Fruit fly (Drosophila melanogaster): ENCODE measurements around the gene CG2218.

The CG2218 gene

dm6 chr3R:30423695-30424094 is 4.4 kb downstream of the CG2218 start, which contains the start of the genes CG15535 and mRpS18C (continued):
- TF ChIP-seq CG12942 (GFP tag; optimal IDR thresholded peaks at IDR 0.05), result no peak
- TF ChIP-seq CG4707 (GFP tag; optimal IDR thresholded peaks at IDR 0.05), result no peak
- TF ChIP-seq fd3F (GFP tag; optimal IDR thresholded peaks at IDR 0.05), result no peak
- TF ChIP-seq Ada2b (GFP tag; IDR thresholded peaks at IDR 0.05), result no peak
- no peak for TF ChIP-seq GATAe (GFP tag; conservative IDR thresholded peaks at IDR 0.05)
- peak; percentile 22 for TF ChIP-seq sug (tag; optimal IDR thresholded peaks at IDR 0.05)
- TF ChIP-seq ac (GFP tag; optimal IDR thresholded peaks at IDR 0.05), result no peak
- TF ChIP-seq Dip2 (GFP tag; IDR thresholded peaks at IDR 0.05), result no peak
- no peak for TF ChIP-seq ro (GFP tag; IDR thresholded peaks at IDR 0.05)
- no peak for TF ChIP-seq odd (GFP tag; optimal IDR thresholded peaks at IDR 0.05)
- TF ChIP-seq hb (GFP tag; IDR thresholded peaks at IDR 0.05; ENCODE audit: partially characterized antibody), result no peak; the same call in 2 of the 3 replicates
- no peak for TF ChIP-seq zf30C (GFP tag; optimal IDR thresholded peaks at IDR 0.05)
- TF ChIP-seq Dp (GFP tag; optimal IDR thresholded peaks at IDR 0.05), result peak; percentile 46
- TF ChIP-seq gt (GFP tag; IDR thresholded peaks at IDR 0.05), result no peak
- TF ChIP-seq bowl (GFP tag; IDR thresholded peaks at IDR 0.05), result no peak
- TF ChIP-seq CrebB (tag; optimal IDR thresholded peaks at IDR 0.05), result no peak
- no peak for TF ChIP-seq CG15269 (tag; optimal IDR thresholded peaks at IDR 0.05)
- TF ChIP-seq CG43689 (GFP tag; IDR thresholded peaks at IDR 0.05), result no peak
- no peak for TF ChIP-seq pb (GFP tag; optimal IDR thresholded peaks at IDR 0.05)
- peak; percentile 80 for TF ChIP-seq unc-4 (GFP tag; IDR thresholded peaks at IDR 0.05; ENCODE audit: partially characterized antibody)
- no peak for TF ChIP-seq CG18619 (GFP tag; optimal IDR thresholded peaks at IDR 0.05)
- no peak for TF ChIP-seq HHEX (GFP tag; optimal IDR thresholded peaks at IDR 0.05)
- no peak for TF ChIP-seq ems (GFP tag; optimal IDR thresholded peaks at IDR 0.05)
- no peak for TF ChIP-seq CG8765 (GFP tag; IDR thresholded peaks at IDR 0.05)
- TF ChIP-seq MESR4 (GFP tag; optimal IDR thresholded peaks at IDR 0.05), result peak; percentile 64
- TF ChIP-seq Stat92E (GFP tag; optimal IDR thresholded peaks at IDR 0.05), result no peak
- TF ChIP-seq ap (GFP tag; IDR thresholded peaks at IDR 0.05), result no peak
- TF ChIP-seq Hr78 (GFP tag; optimal IDR thresholded peaks at IDR 0.05), result no peak
- TF ChIP-seq sna (GFP tag; IDR thresholded peaks at IDR 0.05; ENCODE audit: partially characterized antibody), result peak; percentile 86
- no peak for TF ChIP-seq Lhr (GFP tag; optimal IDR thresholded peaks at IDR 0.05)
- no peak for TF ChIP-seq CG8281 (tag; optimal IDR thresholded peaks at IDR 0.05)
- no peak for TF ChIP-seq dimm (GFP tag; IDR thresholded peaks at IDR 0.05)
- TF ChIP-seq CG9797 (GFP tag; optimal IDR thresholded peaks at IDR 0.05), result peak; percentile 21
- no peak for TF ChIP-seq tx (GFP tag; optimal IDR thresholded peaks at IDR 0.05)
- TF ChIP-seq Aef1 (GFP tag; IDR thresholded peaks at IDR 0.05), result no peak
- TF ChIP-seq zfh2 (GFP tag; optimal IDR thresholded peaks at IDR 0.05), result no peak
- TF ChIP-seq nom (GFP tag; optimal IDR thresholded peaks at IDR 0.05), result no peak
- no peak for TF ChIP-seq CG8388 (GFP tag; optimal IDR thresholded peaks at IDR 0.05)
- TF ChIP-seq CG7556 (GFP tag; optimal IDR thresholded peaks at IDR 0.05), result no peak
- TF ChIP-seq Jarid2 (GFP tag; optimal IDR thresholded peaks at IDR 0.05), result no peak
- TF ChIP-seq CG7786 (GFP tag; optimal IDR thresholded peaks at IDR 0.05), result no peak
- TF ChIP-seq CG8290 (GFP tag; optimal IDR thresholded peaks at IDR 0.05), result no peak
- TF ChIP-seq CG8290 (tag; optimal IDR thresholded peaks at IDR 0.05), result peak in 1 of 2 experiments; percentile 38
- TF ChIP-seq Chrac-16 (GFP tag; optimal IDR thresholded peaks at IDR 0.05), result no peak
- no peak for TF ChIP-seq Hmx (GFP tag; optimal IDR thresholded peaks at IDR 0.05)
- TF ChIP-seq CHES-1-like (GFP tag; optimal IDR thresholded peaks at IDR 0.05), result peak; percentile 15
- peak; percentile 27 for TF ChIP-seq CG14710 (tag; optimal IDR thresholded peaks at IDR 0.05)
- peak; percentile 84 for TF ChIP-seq onecut (GFP tag; IDR thresholded peaks at IDR 0.05)
- peak; percentile 81 for TF ChIP-seq HLH4C (GFP tag; IDR thresholded peaks at IDR 0.05; ENCODE audit: partially characterized antibody)
- TF ChIP-seq CG17385 (GFP tag; optimal IDR thresholded peaks at IDR 0.05), result no peak
- no peak for TF ChIP-seq CG9932 (GFP tag; IDR thresholded peaks at IDR 0.05)
